Fruit fly (Drosophila melanogaster) whole organism, embryonic: ENCODE results near the gene eIF1.

Experiments used
- B-H1 ChIP-seq: fragments of 200-800 bp; sonication (Bioruptor generic); IDR thresholded peaks from 3 replicates; pipeline ENCODE4 v1.3.6; 2022; ENCODE audit warnings: missing biosample characterization, missing genetic modification characterization
- Bgb ChIP-seq: fragments of 200-800 bp; sonication (Bioruptor generic); IDR thresholded peaks from 2 replicates; pipeline ENCODE4 v1.3.6; 2022; ENCODE audit warnings: missing biosample characterization, missing genetic modification characterization; ENCODE audit not compliant: partially characterized antibody
- CG1024 ChIP-seq: fragments of 200-800 bp; sonication (Bioruptor generic); IDR thresholded peaks from 2 replicates; pipeline ENCODE4 v1.3.6; 2022; ENCODE audit warnings: missing biosample characterization, missing genetic modification characterization
- CG11398 ChIP-seq: fragments of 200-800 bp; sonication (Bioruptor generic); optimal IDR thresholded peaks from 2 replicates; lab custom pipeline; 2016; ENCODE audit warnings: missing biosample characterization, missing genetic modification characterization
- CG13123 ChIP-seq: fragments of 200-800 bp; sonication (Bioruptor generic); optimal IDR thresholded peaks from 2 replicates; lab custom pipeline; 2016; ENCODE audit warnings: missing biosample characterization, missing genetic modification characterization
- CG16815 ChIP-seq: fragments of 200-800 bp; sonication (Bioruptor generic); optimal IDR thresholded peaks from 3 replicates; lab custom pipeline; 2017; ENCODE audit warnings: missing biosample characterization, mild to moderate bottlenecking, missing genetic modification characterization
- CG17359 ChIP-seq: fragments of 200-800 bp; sonication (Bioruptor generic); optimal IDR thresholded peaks from 3 replicates; lab custom pipeline; 2018; ENCODE audit warnings: missing biosample characterization, mild to moderate bottlenecking, missing genetic modification characterization, moderate library complexity
- CG17612 ChIP-seq: fragments of 200-800 bp; sonication (Bioruptor generic); IDR thresholded peaks from 2 replicates; pipeline ENCODE4 v1.3.6; 2022; ENCODE audit warnings: missing biosample characterization, missing genetic modification characterization
- CG2129 ChIP-seq: fragments of 200-800 bp; sonication (Bioruptor generic); IDR thresholded peaks from 2 replicates; pipeline ENCODE4 v1.3.6; 2022; ENCODE audit warnings: missing biosample characterization, missing genetic modification characterization; ENCODE audit not compliant: partially characterized antibody
- CG2889 ChIP-seq: fragments of 200-800 bp; sonication (Bioruptor generic); IDR thresholded peaks from 3 replicates; pipeline ENCODE4 v1.3.6; 2022; ENCODE audit warnings: missing biosample characterization, missing genetic modification characterization
- CG30431 ChIP-seq: fragments of 200-800 bp; sonication (Bioruptor generic); optimal IDR thresholded peaks from 2 replicates; lab custom pipeline; 2017; ENCODE audit warnings: missing biosample characterization, missing genetic modification characterization
- CG3065 ChIP-seq: fragments of 200-800 bp; sonication (Bioruptor generic); optimal IDR thresholded peaks from 2 replicates; lab custom pipeline; 2016; ENCODE audit warnings: missing biosample characterization, missing genetic modification characterization
- CG32532 ChIP-seq: fragments of 200-800 bp; sonication (Bioruptor generic); IDR thresholded peaks from 2 replicates; pipeline ENCODE4 v1.3.6; 2022; ENCODE audit warnings: missing biosample characterization, missing genetic modification characterization
- CG34376 ChIP-seq: fragments of 200-800 bp; sonication (Bioruptor generic); optimal IDR thresholded peaks from 2 replicates; lab custom pipeline; 2018; ENCODE audit warnings: missing biosample characterization, mild to moderate bottlenecking, missing genetic modification characterization
- CG4404 ChIP-seq: fragments of 200-800 bp; sonication (Bioruptor generic); IDR thresholded peaks from 2 replicates; pipeline ENCODE4 v1.3.6; 2022; ENCODE audit warnings: missing biosample characterization, missing genetic modification characterization
- CG4424 ChIP-seq: fragments of 200-800 bp; sonication (Bioruptor generic); optimal IDR thresholded peaks from 3 replicates; lab custom pipeline; 2016; ENCODE audit warnings: missing biosample characterization, missing genetic modification characterization
- CG6175 ChIP-seq: fragments of 200-800 bp; sonication (Bioruptor generic); IDR thresholded peaks from 3 replicates; pipeline ENCODE4 v1.3.6; 2022; ENCODE audit warnings: missing biosample characterization, missing genetic modification characterization
- CG8290 ChIP-seq, 3 experiments: fragments of 200-800 bp; sonication (Bioruptor generic); optimal IDR thresholded peaks; 2 replicates each; lab custom pipeline; 2016 to 2019; ENCODE audit warnings: missing biosample characterization in 3 of 3, missing genetic modification characterization in 3 of 3, mild to moderate bottlenecking in 2 of 3, moderate library complexity in 1 of 3
- CG9609 ChIP-seq: fragments of 200-800 bp; sonication (Bioruptor generic); optimal IDR thresholded peaks from 3 replicates; lab custom pipeline; 2016; ENCODE audit warnings: missing biosample characterization, missing genetic modification characterization
- CG9932 ChIP-seq: fragments of 200-800 bp; sonication (Bioruptor generic); IDR thresholded peaks from 2 replicates; pipeline ENCODE4 v1.3.6; 2022; ENCODE audit warnings: missing biosample characterization, missing genetic modification characterization
- Dek ChIP-seq: fragments of 200-800 bp; sonication (Bioruptor generic); optimal IDR thresholded peaks from 3 replicates; lab custom pipeline; 2019; ENCODE audit warnings: missing biosample characterization, mild to moderate bottlenecking, missing genetic modification characterization, moderate library complexity
- Elba2 ChIP-seq: fragments of 200-800 bp; sonication (Bioruptor generic); optimal IDR thresholded peaks from 3 replicates; lab custom pipeline; 2016; ENCODE audit warnings: missing biosample characterization, missing genetic modification characterization
- Gsc ChIP-seq: fragments of 200-800 bp; sonication (Bioruptor generic); IDR thresholded peaks from 2 replicates; pipeline ENCODE4 v1.3.6; 2022; ENCODE audit warnings: missing biosample characterization, missing genetic modification characterization
- Hey ChIP-seq: fragments of 200-800 bp; sonication (Bioruptor generic); optimal IDR thresholded peaks from 3 replicates; lab custom pipeline; 2018; ENCODE audit warnings: missing biosample characterization, mild to moderate bottlenecking, missing genetic modification characterization
- Kr ChIP-seq: fragments of 200-800 bp; sonication (Bioruptor generic); optimal IDR thresholded peaks from 2 replicates; lab custom pipeline; 2017; ENCODE audit warnings: missing biosample characterization, mild to moderate bottlenecking, missing genetic modification characterization
- MBD-R2 ChIP-seq: fragments of 200-800 bp; sonication (Bioruptor generic); IDR thresholded peaks from 2 replicates; pipeline ENCODE4 v1.3.6; 2022; ENCODE audit warnings: missing biosample characterization, missing genetic modification characterization
- Mes4 ChIP-seq: fragments of 200-800 bp; sonication (Bioruptor generic); optimal IDR thresholded peaks from 2 replicates; lab custom pipeline; 2016; ENCODE audit warnings: missing biosample characterization, missing genetic modification characterization
- Oli ChIP-seq: fragments of 200-800 bp; sonication (Bioruptor generic); optimal IDR thresholded peaks from 2 replicates; lab custom pipeline; 2018; ENCODE audit warnings: missing biosample characterization, mild to moderate bottlenecking, missing genetic modification characterization, moderate library complexity
- PHDP ChIP-seq: fragments of 200-800 bp; sonication (Bioruptor generic); optimal IDR thresholded peaks from 3 replicates; lab custom pipeline; 2018; ENCODE audit warnings: missing biosample characterization, mild to moderate bottlenecking, missing genetic modification characterization, moderate library complexity
- Poxn ChIP-seq: fragments of 200-800 bp; sonication (Bioruptor generic); IDR thresholded peaks from 2 replicates; pipeline ENCODE4 v1.3.6; 2022; ENCODE audit warnings: missing biosample characterization, missing genetic modification characterization
- Ptx1 ChIP-seq: fragments of 200-800 bp; sonication (Bioruptor generic); IDR thresholded peaks from 2 replicates; pipeline ENCODE4 v1.3.6; 2022; ENCODE audit warnings: missing biosample characterization, missing genetic modification characterization
- Sox102F ChIP-seq: fragments of 200-800 bp; sonication (Bioruptor generic); optimal IDR thresholded peaks from 2 replicates; lab custom pipeline; 2018; ENCODE audit warnings: missing biosample characterization, mild to moderate bottlenecking, missing genetic modification characterization, moderate library complexity
- Sry-δ ChIP-seq: fragments of 200-800 bp; sonication (Bioruptor generic); optimal IDR thresholded peaks from 2 replicates; lab custom pipeline; 2016; ENCODE audit warnings: missing biosample characterization, missing genetic modification characterization
- Stat92E ChIP-seq, 3 experiments: fragments of >200 bp in 2 of 3; fragments of 200-800 bp in 1 of 3; sonication (Bioruptor generic) in 1 of 3; optimal IDR thresholded peaks; 2 replicates each; lab custom pipeline; 2017 to 2019; ENCODE audit warnings: missing biosample characterization in 3 of 3, missing genetic modification characterization in 3 of 3, mild to moderate bottlenecking in 1 of 3, moderate library complexity in 1 of 3
- TFAM ChIP-seq: fragments of 200-800 bp; sonication (Bioruptor generic); optimal IDR thresholded peaks from 2 replicates; lab custom pipeline; 2017; ENCODE audit warnings: missing biosample characterization, missing genetic modification characterization, inconsistent platforms
- Xbp1 ChIP-seq: fragments of 200-800 bp; sonication (Bioruptor generic); optimal IDR thresholded peaks from 3 replicates; lab custom pipeline; 2016; ENCODE audit warnings: missing biosample characterization, mild to moderate bottlenecking, missing genetic modification characterization
- amos ChIP-seq: fragments of 200-800 bp; sonication (Bioruptor generic); IDR thresholded peaks from 2 replicates; pipeline ENCODE4 v1.3.6; 2022; ENCODE audit warnings: missing biosample characterization, missing genetic modification characterization; ENCODE audit not compliant: partially characterized antibody
- ash1 ChIP-seq: fragments of 200-800 bp; sonication (Bioruptor generic); optimal IDR thresholded peaks from 2 replicates; lab custom pipeline; 2018; ENCODE audit warnings: missing biosample characterization, mild to moderate bottlenecking, missing genetic modification characterization
- grn ChIP-seq: fragments of 200-800 bp; sonication (Bioruptor generic); optimal IDR thresholded peaks from 3 replicates; lab custom pipeline; 2017; ENCODE audit warnings: missing biosample characterization, missing genetic modification characterization
- h ChIP-seq: fragments of >200 bp; optimal IDR thresholded peaks from 2 replicates; lab custom pipeline; 2017
- hkb ChIP-seq, 2 experiments: fragments of 200-800 bp in 1 of 2; fragments of >200 bp in 1 of 2; sonication (Bioruptor generic) in 1 of 2; IDR thresholded peaks in 1 of 2; optimal IDR thresholded peaks in 1 of 2; 2 replicates each; pipeline versions ENCODE4 v1.3.6 to Lab custom; 2017 to 2022; ENCODE audit warnings: missing biosample characterization in 1 of 2, missing genetic modification characterization in 1 of 2
- luna ChIP-seq: fragments of 200-800 bp; sonication (Bioruptor generic); optimal IDR thresholded peaks from 2 replicates; lab custom pipeline; 2016; ENCODE audit warnings: missing biosample characterization, missing genetic modification characterization
- pan ChIP-seq, 4 experiments: fragments of >200 bp in 3 of 4; fragments of 200-800 bp in 1 of 4; sonication (Bioruptor generic) in 1 of 4; optimal IDR thresholded peaks in 3 of 4; IDR thresholded peaks in 1 of 4; 2 replicates each; pipeline versions ENCODE4 v1.3.6 to Lab custom; 2017 to 2022; ENCODE audit warnings: missing biosample characterization in 2 of 4, missing genetic modification characterization in 2 of 4, mixed read lengths in 1 of 4
- repo ChIP-seq: fragments of 200-800 bp; sonication (Bioruptor generic); optimal IDR thresholded peaks from 2 replicates; lab custom pipeline; 2016; ENCODE audit warnings: missing biosample characterization, missing genetic modification characterization
- sens-2 ChIP-seq: fragments of 200-800 bp; sonication (Bioruptor generic); IDR thresholded peaks from 2 replicates; pipeline ENCODE4 v1.3.6; 2022; ENCODE audit warnings: missing biosample characterization, missing genetic modification characterization
- ssp ChIP-seq: fragments of 200-800 bp; sonication (Bioruptor generic); IDR thresholded peaks from 2 replicates; pipeline ENCODE4 v1.3.6; 2022; ENCODE audit warnings: missing biosample characterization, missing genetic modification characterization
- tll ChIP-seq, 2 experiments: fragments of 200-800 bp in 1 of 2; fragments of >200 bp in 1 of 2; sonication (Bioruptor generic) in 1 of 2; optimal IDR thresholded peaks; 2 replicates each; lab custom pipeline; 2017 to 2019; ENCODE audit warnings: missing biosample characterization in 2 of 2, missing genetic modification characterization in 2 of 2, mild to moderate bottlenecking in 1 of 2, moderate library complexity in 1 of 2
- wek ChIP-seq: fragments of 200-800 bp; sonication (Bioruptor generic); optimal IDR thresholded peaks from 3 replicates; lab custom pipeline; 2018; ENCODE audit warnings: missing biosample characterization, mild to moderate bottlenecking, missing genetic modification characterization, moderate library complexity
- yki ChIP-seq: fragments of >200 bp; optimal IDR thresholded peaks from 3 replicates; lab custom pipeline; 2018
- z ChIP-seq: fragments of 200-800 bp; sonication (Bioruptor generic); IDR thresholded peaks from 3 replicates; pipeline ENCODE4 v1.3.6; 2022; ENCODE audit warnings: missing biosample characterization, missing genetic modification characterization

The eIF1 gene

dm6 chr3L:3192912-3193311 is 30.2 kb upstream of the eIF1 start, which contains the start of gene Hsp83 (continued):
- TF ChIP-seq Gsc (GFP tag; lab: Robert Waterston, UW), result no peak
- peak; percentile 73 for TF ChIP-seq z (GFP tag; lab: Robert Waterston, UW)
- TF ChIP-seq CG9609 (GFP tag; lab: Kevin White, UChicago), result peak; percentile 88
- peak; percentile 94 for TF ChIP-seq CG3065
- TF ChIP-seq Poxn, result peak; percentile 40; the same call in 1 of the 2 replicates
- TF ChIP-seq CG13123, result peak; percentile 77
- TF ChIP-seq Hey (tag; lab: Kevin White, UChicago), result peak; percentile 96
- TF ChIP-seq ssp (GFP tag; lab: Robert Waterston, UW), result peak; percentile 65
- TF ChIP-seq CG17359 (tag; lab: Kevin White, UChicago), result peak; percentile 95
- peak; percentile 89 for TF ChIP-seq CG30431 (GFP tag; lab: Kevin White, UChicago)
- peak; percentile 95 for TF ChIP-seq CG32532 (GFP tag; lab: Robert Waterston, UW)
- TF ChIP-seq Ptx1 (GFP tag; lab: Robert Waterston, UW), result peak; percentile 73
- TF ChIP-seq Bgb, result peak; percentile 36; the same call in 1 of the 2 replicates
- peak; percentile 91 for TF ChIP-seq luna (GFP tag; lab: Kevin White, UChicago)
- TF ChIP-seq repo, result peak; percentile 94
- no peak for TF ChIP-seq Sry-δ (GFP tag; lab: Kevin White, UChicago)
- TF ChIP-seq CG17612, result peak; percentile 85
- peak; percentile 97 for TF ChIP-seq sens-2 (GFP tag; lab: Robert Waterston, UW)
- peak; percentile 79 for TF ChIP-seq CG16815
- no peak for TF ChIP-seq tll (GFP tag; optimal IDR thresholded peaks at IDR 0.05; lab: Kevin White, UChicago)
- TF ChIP-seq PHDP (tag; lab: Kevin White, UChicago), result peak; percentile 98
- TF ChIP-seq Mes4 (GFP tag; lab: Kevin White, UChicago), result peak; percentile 97
- TF ChIP-seq Oli (tag; lab: Kevin White, UChicago), result peak; percentile 86
- no peak for TF ChIP-seq h
- TF ChIP-seq hkb (optimal IDR thresholded peaks at IDR 0.05; lab: Kevin White, UChicago), result no peak
- TF ChIP-seq hkb (GFP tag; IDR thresholded peaks at IDR 0.05; lab: Robert Waterston, UW), result peak; percentile 96
- TF ChIP-seq ash1 (GFP tag; lab: Kevin White, UChicago), result peak; percentile 99
- peak; percentile 82; the same call in 2 of the 3 replicates for TF ChIP-seq B-H1 (GFP tag; lab: Robert Waterston, UW)
- TF ChIP-seq CG4404, result peak; percentile 26; the same call in 1 of the 2 replicates
- TF ChIP-seq wek (GFP tag; lab: Kevin White, UChicago), result peak; percentile 97
- peak; percentile 90 for TF ChIP-seq CG6175 (GFP tag; lab: Robert Waterston, UW)
- no peak for TF ChIP-seq CG2129
- peak; percentile 91 for TF ChIP-seq CG8290 (GFP tag; optimal IDR thresholded peaks at IDR 0.05; lab: Kevin White, UChicago)
- TF ChIP-seq CG8290 (tag; optimal IDR thresholded peaks at IDR 0.05; lab: Kevin White, UChicago), result peak; percentile 97
- peak in 1 of 3 experiments; percentile 84 for TF ChIP-seq Stat92E (GFP tag; optimal IDR thresholded peaks at IDR 0.05; lab: Kevin White, UChicago)
- peak; percentile 81 for TF ChIP-seq grn (GFP tag; lab: Kevin White, UChicago)
- peak; percentile 84 for TF ChIP-seq CG9932 (GFP tag; lab: Robert Waterston, UW)
- no peak for TF ChIP-seq Sox102F (GFP tag; lab: Kevin White, UChicago)
- TF ChIP-seq TFAM (GFP tag; lab: Kevin White, UChicago), result peak; percentile 89
- TF ChIP-seq Kr (GFP tag; lab: Kevin White, UChicago), result peak; percentile 94
- peak; percentile 81 for TF ChIP-seq CG2889 (GFP tag; lab: Robert Waterston, UW)
- peak; percentile 3; the same call in 1 of the 2 replicates for TF ChIP-seq amos (GFP tag; lab: Robert Waterston, UW)
- peak; percentile 92 for TF ChIP-seq CG1024 (GFP tag; lab: Robert Waterston, UW)
- TF ChIP-seq yki, result no peak
- peak; percentile 100 for TF ChIP-seq CG34376 (GFP tag; lab: Kevin White, UChicago)
- TF ChIP-seq Elba2 (GFP tag; lab: Kevin White, UChicago), result peak; percentile 68
- TF ChIP-seq Dek, result peak; percentile 86
- peak; percentile 87 for TF ChIP-seq Xbp1 (GFP tag; lab: Kevin White, UChicago)
- TF ChIP-seq MBD-R2 (GFP tag; lab: Robert Waterston, UW), result peak; percentile 55; the same call in 1 of the 2 replicates
- TF ChIP-seq CG11398 (GFP tag; lab: Kevin White, UChicago), result peak; percentile 95
- TF ChIP-seq pan (optimal IDR thresholded peaks at IDR 0.05; lab: Kevin White, UChicago), result no peak
- TF ChIP-seq pan (GFP tag; optimal IDR thresholded peaks at IDR 0.05 in 1 of 2, IDR thresholded peaks at IDR 0.05 in 1 of 2), result peak in 1 of 2 experiments; percentile 92
- peak; percentile 91 for TF ChIP-seq CG4424 (GFP tag; lab: Kevin White, UChicago)
